Fruit fly (Drosophila melanogaster) S2 (cell line): ENCODE measurements around the gene nero.

Source experiments
- CG8478 ChIP-seq: fragments of >200 bp; optimal IDR thresholded peaks from 2 replicates; lab custom pipeline; 2018
- CTCF ChIP-seq, 2 experiments: fragments of >200 bp; optimal IDR thresholded peaks; 2 replicates each; lab custom pipeline; 2018

- TF ChIP-seq CTCF (optimal IDR thresholded peaks at IDR 0.05; lab: Kevin White, UChicago): no peak
- no peak for TF ChIP-seq CG8478 (lab: Kevin White, UChicago)
These were observed 27.2 kb downstream of the nero start for dm6 chr3R:31720112-31720511.
